Fruit fly (Drosophila melanogaster): ENCODE data around the gene FoxK.

Gene FoxK

DNA sequence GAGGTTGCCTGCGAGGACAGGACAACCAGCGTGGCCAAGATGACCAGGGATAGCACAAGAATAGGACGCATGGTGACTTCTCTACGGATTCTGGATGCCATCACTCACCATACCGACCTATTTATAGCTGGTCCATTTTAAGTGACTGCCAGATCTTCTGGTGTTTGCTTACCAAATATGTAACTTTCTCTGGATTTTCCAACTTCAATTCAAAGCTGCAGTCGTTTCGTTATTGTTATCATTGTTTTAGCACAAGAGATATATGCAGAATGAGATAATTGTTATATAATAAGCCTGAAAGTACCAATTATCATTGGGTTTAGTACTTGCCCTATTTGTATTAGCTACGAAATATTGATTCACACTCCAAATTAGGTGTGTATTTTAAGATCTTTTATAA is 16.8 kb downstream of the FoxK start, which contains the start of gene CG32071:
Gene CG32071 (minus strand): TSS at position 101 of the 400 bp plus-strand sequence.
- TF ChIP-seq noc (tag; optimal IDR thresholded peaks at IDR 0.05), result no peak

DNA sequence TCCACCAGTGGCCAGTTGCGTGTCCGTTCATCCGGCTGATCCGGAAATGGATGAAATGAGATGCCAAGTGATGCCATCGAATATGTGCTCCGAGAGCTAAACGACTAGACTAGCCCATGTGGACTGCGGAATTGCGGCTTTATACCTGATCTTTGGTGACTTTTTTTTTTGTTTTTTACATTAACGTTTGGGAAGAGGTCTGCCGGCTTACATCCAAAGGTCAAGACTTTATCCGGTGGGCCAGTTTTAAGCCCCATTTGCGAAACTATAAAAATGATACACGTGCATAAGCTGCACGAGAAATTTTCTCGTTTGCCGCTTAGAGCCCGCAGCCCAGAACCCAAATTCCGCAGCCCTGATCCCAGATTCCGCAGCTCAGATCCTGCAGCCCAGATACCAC is 17.7 kb downstream of the FoxK start, which contains the start of gene Elo68alpha:
Gene Elo68alpha (minus strand): TSS at position 101 of the 400 bp plus-strand sequence.
- no peak for TF ChIP-seq noc (tag; optimal IDR thresholded peaks at IDR 0.05)

DNA sequence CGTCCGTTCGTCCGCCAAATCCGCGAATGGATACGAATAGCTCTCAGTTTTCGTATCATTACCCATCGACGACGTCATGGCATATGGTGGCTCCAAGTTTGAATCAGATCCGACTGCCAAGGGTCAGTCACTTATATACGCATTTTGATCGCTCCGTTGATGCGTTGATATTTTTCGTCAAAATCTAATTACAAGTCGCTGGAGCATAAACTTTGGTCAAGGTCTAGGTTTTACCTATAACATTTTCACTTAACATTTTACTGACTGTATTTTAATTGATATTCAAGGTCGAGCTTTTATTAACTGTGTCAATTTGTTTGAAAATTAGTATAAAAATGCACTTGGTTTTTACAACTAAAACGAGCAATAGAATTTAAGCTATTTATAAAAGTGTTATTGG is 19.0 kb downstream of the FoxK start, which contains the start of gene Elo68beta:
Gene Elo68beta (minus strand): TSS at position 101 of the 400 bp plus-strand sequence.
- TF ChIP-seq noc (tag; optimal IDR thresholded peaks at IDR 0.05), result no peak

DNA sequence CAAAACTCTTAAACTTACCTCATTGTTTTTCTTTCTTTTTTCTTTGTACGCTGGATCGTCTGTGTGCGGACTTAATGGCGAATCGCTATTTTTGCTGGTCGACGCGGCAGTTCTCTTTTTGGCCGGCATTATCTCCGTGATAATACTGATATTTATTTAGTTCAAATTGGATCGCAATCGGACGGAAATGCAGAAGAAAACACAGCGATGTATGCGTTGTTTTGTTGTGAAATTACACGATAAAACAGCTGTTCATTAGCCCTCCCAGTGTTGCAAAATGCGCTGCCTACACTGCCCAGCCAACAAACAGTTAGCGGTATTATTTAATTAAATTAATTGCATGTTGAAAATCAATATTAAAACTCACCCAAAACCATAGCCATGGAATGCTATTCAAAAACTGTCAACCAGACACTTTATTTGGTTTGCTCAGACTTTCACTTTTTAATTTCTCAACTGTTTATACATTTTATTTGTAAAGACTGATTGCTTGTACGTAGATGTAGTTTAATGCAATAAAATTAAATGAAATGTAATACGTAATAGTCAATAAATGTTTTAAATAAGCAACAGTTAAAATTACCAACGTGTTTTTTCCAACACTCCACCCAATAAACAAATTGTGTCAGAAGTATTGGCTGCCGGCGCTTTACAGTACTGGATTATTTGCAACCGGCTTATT is 22.5 kb downstream of the FoxK start, which contains the start of the genes Irbp18 and APP-BP1:
Gene Irbp18 (minus strand): TSS at position 205 of the 682 bp plus-strand sequence.
Gene APP-BP1 (plus strand): TSS at position 431 of the 682 bp plus-strand sequence.
- TF ChIP-seq noc (tag; optimal IDR thresholded peaks at IDR 0.05), result peak; percentile 94

DNA sequence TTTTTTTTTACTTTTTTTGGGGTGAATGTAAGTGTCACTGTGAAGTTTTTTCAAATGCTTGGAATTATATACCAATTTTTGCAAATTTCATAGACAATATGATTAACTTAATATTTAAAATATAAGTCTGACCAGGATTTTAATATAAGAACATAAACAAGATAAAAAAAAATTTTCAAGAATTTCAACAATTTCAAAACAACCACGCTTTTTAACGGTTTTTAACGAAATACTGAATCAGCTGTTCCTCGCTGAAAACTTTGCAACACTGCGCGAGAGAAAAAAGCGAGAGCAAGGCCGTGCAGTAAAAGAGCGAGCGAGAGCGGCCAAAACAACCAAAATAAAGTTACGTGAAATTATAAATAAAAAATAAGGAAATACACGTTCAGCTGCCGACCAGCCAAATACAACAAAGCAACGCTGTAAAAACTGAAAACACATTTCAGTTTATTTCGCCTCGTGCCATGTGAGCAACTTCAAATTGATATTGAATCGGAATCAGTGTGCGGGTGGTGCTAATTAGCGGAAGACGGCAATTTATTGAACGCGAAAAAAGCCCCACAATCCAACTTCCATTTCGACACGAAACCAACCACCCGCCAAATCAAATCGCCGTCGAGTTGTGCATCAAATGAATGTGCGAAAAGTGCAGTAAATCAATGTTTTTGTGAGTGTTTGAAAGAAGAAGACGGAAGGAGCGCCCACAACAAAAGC is 24.2 kb downstream of the FoxK start, which contains the start of the genes CG46439, Iyd and CG33947:
Gene CG46439 (minus strand): TSS at position 51 of the 714 bp plus-strand sequence.
Gene Iyd (minus strand): TSS at position 51 of the 714 bp plus-strand sequence.
Gene CG33947 (plus strand): TSS at position 302 of the 714 bp plus-strand sequence.
- TF ChIP-seq noc (tag; optimal IDR thresholded peaks at IDR 0.05), result no peak

DNA sequence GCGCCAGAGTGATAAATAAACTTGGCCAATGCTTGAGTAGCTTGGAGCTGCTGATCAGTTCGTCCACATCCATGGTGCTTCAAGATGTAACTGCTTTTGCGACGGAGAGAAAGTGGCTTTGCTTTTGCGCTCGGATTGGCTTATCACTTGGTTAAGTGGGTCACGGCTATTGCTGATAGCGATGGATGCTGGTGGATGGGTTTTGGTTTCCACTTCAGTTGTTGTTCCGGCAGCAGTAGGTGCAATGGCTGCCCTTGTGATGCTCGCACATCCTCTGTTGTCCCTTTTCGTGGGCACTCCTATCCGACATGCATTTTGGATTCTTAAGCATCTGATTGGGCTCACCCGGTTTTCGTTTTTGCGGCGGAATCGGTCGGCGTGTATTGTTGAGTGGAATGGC is 26.3 kb downstream of the FoxK start:
- TF ChIP-seq noc (tag; optimal IDR thresholded peaks at IDR 0.05), result no peak

DNA sequence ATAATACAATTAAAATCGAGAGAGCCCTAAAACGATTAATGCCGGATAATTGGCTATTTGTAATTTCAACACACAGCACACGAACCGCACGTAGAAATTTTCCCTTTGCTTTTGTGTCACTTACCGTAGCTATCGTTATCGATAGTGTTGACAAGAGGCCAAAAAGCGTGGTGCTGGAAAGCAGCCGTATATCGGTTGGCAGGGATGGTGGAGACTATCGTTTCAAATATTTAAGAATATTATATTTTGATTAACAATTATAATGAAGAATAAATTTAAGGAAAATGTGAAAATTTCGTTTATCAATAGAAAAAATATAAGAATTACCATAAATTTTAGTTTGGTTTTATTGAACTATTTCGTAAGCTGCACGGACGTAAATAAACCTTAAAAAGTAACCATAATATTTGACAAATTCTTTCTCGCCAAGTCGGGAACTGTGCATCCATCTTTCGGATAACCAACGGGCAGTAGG is 27.5 kb downstream of the FoxK start, which contains the start of gene JIL-1:
Gene JIL-1 (minus strand): TSS at position 148 of the 475 bp plus-strand sequence.
- TF ChIP-seq noc (tag; optimal IDR thresholded peaks at IDR 0.05), result peak; percentile 18

DNA sequence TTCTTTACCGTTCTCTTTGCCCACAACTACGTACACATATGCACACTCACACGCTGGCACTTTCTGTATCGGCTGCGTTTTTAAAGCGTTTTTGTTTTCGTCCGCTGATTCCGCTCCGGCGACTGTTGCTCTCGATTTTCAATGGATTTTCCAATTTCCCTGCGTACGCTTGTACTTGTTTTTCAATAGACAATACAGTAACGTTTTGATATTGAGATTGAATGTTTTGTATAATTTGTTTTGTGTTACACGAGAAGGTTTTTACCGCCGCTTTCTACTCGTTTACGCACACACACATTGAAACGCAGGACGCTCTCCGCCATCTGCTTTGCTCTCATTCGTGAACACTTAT is 28.0 kb downstream of the FoxK start:
- TF ChIP-seq noc (tag; optimal IDR thresholded peaks at IDR 0.05), result no peak

DNA sequence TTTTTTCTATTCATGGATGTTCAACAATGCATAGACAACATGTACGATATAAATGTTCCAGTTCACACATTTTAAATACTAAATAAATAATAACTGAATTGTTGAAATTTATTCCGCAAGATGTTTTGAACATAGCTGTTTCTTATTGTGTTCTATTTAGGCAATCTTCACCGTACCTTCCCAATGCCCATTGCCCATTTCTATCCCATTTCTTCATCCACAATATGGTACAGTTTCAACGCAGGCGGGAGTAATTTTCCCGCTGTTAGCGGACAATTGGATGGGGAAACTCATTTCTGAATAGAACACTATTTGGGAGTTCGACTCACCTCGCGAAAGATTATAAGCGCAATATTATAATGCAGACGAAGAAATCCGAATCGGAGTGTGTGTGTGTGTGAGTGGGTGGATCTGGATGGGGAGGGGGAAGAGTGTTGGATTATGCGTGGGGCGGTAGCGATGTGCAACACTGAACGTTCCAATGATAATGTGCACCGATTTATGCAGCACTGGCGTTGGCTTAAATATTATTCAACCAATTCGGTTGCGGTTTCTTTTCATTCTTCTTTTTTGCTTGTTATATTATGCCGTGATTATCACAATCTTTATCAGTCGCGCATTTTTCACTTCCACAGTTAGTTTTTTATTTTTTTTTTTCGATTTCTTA is 28.5 kb downstream of the FoxK start:
- TF ChIP-seq noc (tag; optimal IDR thresholded peaks at IDR 0.05), result peak; percentile 1

DNA sequence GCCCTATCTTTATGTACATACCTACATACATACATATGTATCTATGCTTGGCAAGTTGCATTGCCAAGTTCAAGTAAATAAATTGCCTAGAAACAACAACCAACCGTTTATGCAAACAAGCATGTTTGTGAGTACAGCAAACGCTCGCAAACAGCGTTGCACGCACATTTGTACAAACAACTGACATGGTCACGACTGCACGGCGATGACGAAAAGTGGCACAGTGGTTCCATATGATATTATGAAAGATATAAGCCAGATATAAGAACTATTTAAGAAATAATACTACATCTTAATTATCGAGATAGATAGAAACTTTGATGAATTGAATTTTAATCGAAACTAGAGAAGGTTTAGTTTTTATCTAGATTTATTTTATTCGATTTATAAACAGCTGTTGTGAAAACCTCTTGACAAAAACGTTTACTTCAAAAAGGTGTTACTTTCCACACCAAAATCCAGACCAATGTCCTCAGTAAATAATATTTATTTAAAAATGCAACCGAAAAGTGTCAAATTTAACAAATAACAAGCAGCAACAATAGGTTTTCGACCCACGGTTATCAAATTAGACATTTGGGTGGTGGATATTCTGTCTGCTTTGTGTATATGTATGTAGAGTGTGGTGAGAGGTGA is 30.7 kb downstream of the FoxK start:
- peak; percentile 81 for TF ChIP-seq noc (tag; optimal IDR thresholded peaks at IDR 0.05)

DNA sequence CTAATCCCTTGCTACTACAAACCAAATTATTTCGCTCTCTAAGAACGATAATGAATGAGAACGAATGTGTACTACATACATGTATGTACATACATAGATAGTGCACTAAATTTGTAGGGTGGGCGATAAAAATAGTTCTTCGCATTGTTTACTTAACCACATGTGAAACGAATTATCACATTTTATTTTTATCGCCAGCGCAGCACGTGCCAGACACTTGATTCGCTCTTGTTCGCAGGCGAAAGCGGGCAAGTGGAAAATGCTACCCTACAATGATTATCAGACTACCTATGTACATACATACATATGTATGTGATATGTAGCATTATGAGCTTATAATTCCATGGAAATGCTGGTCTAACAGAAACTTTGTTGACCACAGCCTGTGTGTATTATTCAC is 34.8 kb downstream of the FoxK start:
- TF ChIP-seq noc (tag; optimal IDR thresholded peaks at IDR 0.05), result no peak

DNA sequence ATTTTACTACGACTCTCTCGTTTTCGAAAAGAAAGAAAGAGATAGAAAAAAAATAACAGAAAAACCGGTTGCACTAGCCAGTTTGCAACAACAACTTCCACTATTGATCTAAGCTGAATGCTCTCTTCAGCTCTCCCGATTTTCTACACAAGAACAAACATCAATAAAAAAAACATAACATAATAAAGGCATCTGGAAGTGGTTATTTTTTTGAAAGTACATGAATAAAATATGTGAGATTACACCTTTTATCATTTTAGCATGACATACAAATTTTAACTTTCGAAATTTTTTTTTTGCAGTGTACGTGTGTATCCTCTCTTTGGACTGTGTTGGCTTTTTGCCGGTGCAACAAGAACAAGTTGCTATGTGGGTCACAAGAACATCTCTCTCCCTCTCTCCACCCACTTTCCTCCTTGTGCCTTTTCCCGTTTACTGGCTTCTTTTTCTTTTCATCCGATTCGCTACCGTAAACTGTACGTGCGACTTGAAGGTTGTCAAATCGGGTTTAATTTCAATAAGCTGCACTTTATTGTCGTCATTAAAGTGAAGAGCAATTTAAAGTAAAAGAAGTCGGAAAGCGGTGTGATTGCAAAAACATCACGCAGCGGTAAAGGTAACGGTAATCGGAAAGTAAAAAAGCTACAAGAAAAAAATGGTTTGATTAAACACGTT is 35.9 kb downstream of the FoxK start:
- peak; percentile 93 for TF ChIP-seq noc (tag; optimal IDR thresholded peaks at IDR 0.05)

DNA sequence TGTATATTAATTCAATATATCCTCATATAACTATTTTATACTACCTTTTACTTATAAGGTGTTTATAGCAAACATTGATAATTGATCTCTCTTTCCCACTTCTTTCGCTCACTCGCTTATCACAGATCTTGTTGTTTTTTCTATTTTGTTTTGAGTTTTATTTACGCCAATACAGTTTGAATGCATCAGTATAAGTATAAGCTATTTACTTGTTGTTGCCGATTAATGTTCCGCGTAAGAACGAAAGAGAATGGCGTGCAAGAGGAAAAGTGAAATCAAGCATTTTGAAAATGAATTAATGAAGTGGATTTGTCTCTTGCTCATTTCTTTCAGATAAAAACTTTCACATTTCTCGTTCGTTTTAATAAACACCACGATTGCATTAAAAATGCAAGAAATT is 37.0 kb downstream of the FoxK start:
- TF ChIP-seq noc (tag; optimal IDR thresholded peaks at IDR 0.05), result no peak

DNA sequence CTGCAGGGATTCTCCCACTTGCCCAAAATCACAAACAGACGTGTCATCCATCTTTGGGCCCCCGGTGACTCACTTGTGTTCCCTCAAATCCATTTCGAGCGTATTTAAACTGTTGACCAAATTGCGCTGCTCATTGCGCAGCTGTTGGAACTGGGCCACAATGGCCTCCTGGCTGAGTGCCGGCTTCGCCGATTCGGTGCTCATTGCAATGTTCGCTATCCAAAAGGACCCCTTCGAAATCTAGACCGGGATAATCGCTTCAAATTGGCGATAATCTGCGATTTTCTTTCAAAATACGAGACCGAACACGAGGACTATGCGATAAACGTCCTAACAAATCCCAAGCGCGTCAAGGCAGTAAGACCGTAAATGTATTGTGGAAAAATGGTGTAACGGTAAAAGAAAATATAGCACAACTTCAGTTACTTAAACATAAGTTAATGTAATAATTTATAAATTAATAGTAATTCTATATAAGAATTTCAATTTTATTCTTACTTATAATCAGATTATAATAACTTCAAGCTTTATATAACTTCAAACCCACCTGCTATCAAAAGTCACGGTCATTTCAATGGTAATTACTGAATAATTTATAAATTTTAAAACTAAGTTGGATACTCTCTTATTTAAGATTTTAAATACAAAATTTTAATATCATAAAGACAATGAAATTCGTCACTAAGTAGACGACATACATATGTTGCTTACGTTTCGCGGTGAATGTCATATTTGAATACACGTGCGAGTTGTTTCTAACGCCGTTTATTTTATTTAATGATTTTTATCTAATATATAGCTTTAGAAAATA is 46.3 kb downstream of the FoxK start, which contains the start of the genes Pfdn2 and Noc1:
Gene Pfdn2 (minus strand): TSS at position 346 of the 811 bp plus-strand sequence.
Gene Noc1 (plus strand): TSS at position 727 of the 811 bp plus-strand sequence.
- TF ChIP-seq noc (tag; optimal IDR thresholded peaks at IDR 0.05), result no peak
